Worm (Caenorhabditis elegans): Measurements from ENCODE around the gene Y38H6C.4.

Y38H6C.4 gene

DNA sequence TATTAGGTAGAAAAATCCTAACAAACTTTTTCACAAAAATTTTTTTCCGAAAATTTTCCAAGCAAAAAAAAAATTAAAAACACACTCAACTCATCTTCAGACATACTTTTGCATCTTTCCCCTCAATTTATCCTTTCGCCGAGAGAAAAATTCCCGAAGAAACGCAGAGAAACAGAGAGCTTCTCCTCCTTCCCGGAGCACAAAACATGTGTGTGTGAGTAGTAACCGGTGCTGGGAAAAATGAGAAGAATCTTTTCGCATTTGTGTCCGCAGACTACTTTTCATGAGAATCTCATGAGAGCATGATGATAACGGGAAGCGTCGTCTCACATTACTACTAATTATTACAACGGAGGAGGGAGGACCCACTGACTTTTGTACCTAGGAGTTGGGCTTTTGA lies 18.3 kb downstream of the Y38H6C.4 start:
- TF ChIP-seq unc-55 (GFP tag; optimal IDR thresholded peaks at IDR 0.05) = peak; percentile 16
- peak in 1 of 2 experiments; percentile 33 for TF ChIP-seq lsy-2 (tag; optimal IDR thresholded peaks at IDR 0.05)
- peak; percentile 51 for TF ChIP-seq nhr-129 (tag; optimal IDR thresholded peaks at IDR 0.05)
- TF ChIP-seq F13H6.1 (tag; optimal IDR thresholded peaks at IDR 0.05) = peak; percentile 57
- TF ChIP-seq mdl-1 (tag; optimal IDR thresholded peaks at IDR 0.05) = no peak
- peak; percentile 4 for TF ChIP-seq C34F6.9 (tag; optimal IDR thresholded peaks at IDR 0.05)

DNA sequence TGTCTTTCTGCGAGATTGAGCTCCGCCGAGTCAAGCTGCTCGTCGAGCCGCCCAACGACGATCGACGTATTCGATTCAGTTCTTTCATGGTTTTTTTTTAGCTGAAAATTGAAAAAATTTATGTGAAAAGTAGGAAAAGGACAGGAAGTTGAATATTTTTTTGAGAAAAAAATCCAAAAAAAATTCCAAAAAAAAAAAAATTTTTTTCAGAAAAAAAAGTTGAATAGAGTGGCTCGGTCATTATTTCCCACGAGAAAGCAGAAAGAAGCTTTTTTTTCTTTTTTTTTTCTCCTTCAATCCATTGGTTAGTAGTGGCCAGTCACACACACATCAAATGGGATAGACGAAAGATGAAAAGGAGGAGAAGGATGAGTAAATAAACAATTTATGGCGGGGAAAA lies 19.6 kb downstream of the Y38H6C.4 start, which contains the start of gene dhcr-7:
Gene dhcr-7, minus strand, starts transcription at position 101 of the 400 bp plus-strand sequence.
- TF ChIP-seq unc-39 (tag; optimal IDR thresholded peaks at IDR 0.05) (no peak), ztf-11 (tag; optimal IDR thresholded peaks at IDR 0.05) (no peak), lin-11 (tag; optimal IDR thresholded peaks at IDR 0.05) (no peak), fos-1 (tag; optimal IDR thresholded peaks at IDR 0.05) (no peak), nhr-25 (tag; optimal IDR thresholded peaks at IDR 0.05) (no peak), ceh-82 (tag; optimal IDR thresholded peaks at IDR 0.05) (no peak), ZK546.5 (tag; optimal IDR thresholded peaks at IDR 0.05) (no peak), nhr-129 (tag; optimal IDR thresholded peaks at IDR 0.05) (no peak), peb-1 (tag; optimal IDR thresholded peaks at IDR 0.05) (no peak), ceh-16 (tag; optimal IDR thresholded peaks at IDR 0.05) (no peak), alr-1 (tag; optimal IDR thresholded peaks at IDR 0.05) (no peak), lin-39 (tag; optimal IDR thresholded peaks at IDR 0.05) (no peak), unc-62 (GFP tag; optimal IDR thresholded peaks at IDR 0.05) (no peak), ztf-1 (GFP tag; conservative IDR thresholded peaks at IDR 0.05) (no peak), nhr-21 (tag; optimal IDR thresholded peaks at IDR 0.05) (no peak), R02D3.7 (tag; optimal IDR thresholded peaks at IDR 0.05) (no peak)

DNA sequence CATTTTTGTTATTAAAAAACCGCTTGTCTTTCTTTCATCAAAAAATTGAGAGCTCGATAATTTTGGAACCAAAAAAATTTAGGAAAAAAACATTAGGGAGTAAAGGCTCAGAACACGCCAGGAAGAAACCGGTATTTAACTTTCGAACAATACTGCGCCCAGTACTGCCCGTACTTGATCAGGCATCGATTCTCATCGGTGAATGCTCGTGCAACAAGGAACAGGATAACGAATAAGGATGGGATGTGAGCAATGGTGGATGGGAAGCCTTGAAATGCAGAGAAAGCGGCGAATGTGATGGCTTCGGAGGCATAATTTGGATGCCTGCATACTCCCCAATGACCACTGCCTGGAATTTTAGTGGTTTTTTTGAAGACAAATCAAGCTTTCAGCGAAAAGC lies 24.1 kb downstream of the Y38H6C.4 start:
- TF ChIP-seq sma-3 (GFP tag; optimal IDR thresholded peaks at IDR 0.05) = no peak
- TF ChIP-seq nhr-6 (tag; optimal IDR thresholded peaks at IDR 0.05) = no peak
- TF ChIP-seq ztf-4 (tag; optimal IDR thresholded peaks at IDR 0.05) = no peak
- no peak for TF ChIP-seq gmeb-1 (tag; optimal IDR thresholded peaks at IDR 0.05)
- TF ChIP-seq nhr-237 (tag; optimal IDR thresholded peaks at IDR 0.05) = no peak
- no peak for TF ChIP-seq ztf-11 (tag; optimal IDR thresholded peaks at IDR 0.05)
- no peak for TF ChIP-seq nhr-23 (tag; optimal IDR thresholded peaks at IDR 0.05)
- no peak for TF ChIP-seq blmp-1 (tag; optimal IDR thresholded peaks at IDR 0.05; ENCODE audit: insufficient read depth)
- no peak for TF ChIP-seq nhr-12 (tag; optimal IDR thresholded peaks at IDR 0.05)
- no peak for TF ChIP-seq ceh-82 (tag; optimal IDR thresholded peaks at IDR 0.05)
- no peak for TF ChIP-seq lin-11 (tag; optimal IDR thresholded peaks at IDR 0.05)
- TF ChIP-seq nhr-129 (tag; optimal IDR thresholded peaks at IDR 0.05) = no peak
- no peak for TF ChIP-seq mab-5 (tag; optimal IDR thresholded peaks at IDR 0.05)
- no peak for TF ChIP-seq dmd-4 (tag; optimal IDR thresholded peaks at IDR 0.05)

DNA sequence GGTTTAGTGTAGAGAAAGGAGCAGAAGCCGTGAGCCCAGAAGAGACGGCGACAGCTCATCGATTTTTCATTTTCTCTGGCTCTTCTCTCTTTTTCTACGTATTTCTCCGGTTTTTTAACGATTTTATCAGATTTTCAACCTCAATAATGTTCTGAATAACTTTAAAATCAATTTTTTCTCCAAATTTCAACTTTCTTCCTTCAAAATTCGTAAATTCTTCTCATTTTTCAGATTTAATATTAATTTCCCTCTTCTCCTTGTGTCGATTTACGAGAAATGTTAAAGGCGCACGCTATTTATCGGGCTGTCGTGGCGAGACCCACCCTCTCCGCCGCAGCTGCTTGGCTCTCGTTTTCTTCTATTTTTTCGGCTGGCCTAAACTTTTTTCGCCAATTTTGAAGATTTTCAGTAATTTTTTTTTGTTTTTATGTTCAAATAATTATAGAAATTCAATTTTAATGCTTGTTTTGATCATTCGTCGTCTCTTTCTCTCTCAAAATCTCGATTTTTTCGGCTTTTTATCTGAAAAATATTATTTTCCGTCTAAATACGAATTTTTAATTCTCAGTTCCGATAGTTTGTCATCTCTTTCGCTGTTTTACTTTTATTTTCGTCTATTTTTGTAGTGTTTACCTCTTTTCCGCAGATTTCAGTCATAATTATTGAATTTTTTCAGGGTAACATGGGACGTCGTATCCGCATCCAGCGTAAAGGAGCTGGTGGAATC lies 25.7 kb downstream of the Y38H6C.4 start, which contains the start of the genes calf-1 and rpl-2:
Gene calf-1, minus strand, starts transcription at position 77 of the 727 bp plus-strand sequence.
Gene rpl-2, plus strand, starts transcription at position 677 of the 727 bp plus-strand sequence.
- peak; percentile 52 for TF ChIP-seq lin-13 (GFP tag; optimal IDR thresholded peaks at IDR 0.05)
- peak; percentile 69 for TF ChIP-seq R02D3.7 (tag; optimal IDR thresholded peaks at IDR 0.05)
- TF ChIP-seq sem-4 (tag; optimal IDR thresholded peaks at IDR 0.05) = peak; percentile 46
- TF ChIP-seq sma-9 (GFP tag; optimal IDR thresholded peaks at IDR 0.05) = no peak
- no peak for TF ChIP-seq sma-9 (tag; optimal IDR thresholded peaks at IDR 0.05)
- peak in 1 of 2 experiments; percentile 83 for TF ChIP-seq lsy-2 (tag; optimal IDR thresholded peaks at IDR 0.05)
- TF ChIP-seq sma-3 (GFP tag; optimal IDR thresholded peaks at IDR 0.05) = peak; percentile 9
- TF ChIP-seq nhr-237 (tag; optimal IDR thresholded peaks at IDR 0.05) = no peak
- no peak for TF ChIP-seq nhr-6 (tag; optimal IDR thresholded peaks at IDR 0.05)
- TF ChIP-seq nhr-77 (tag; optimal IDR thresholded peaks at IDR 0.05) = no peak
- peak; percentile 78 for TF ChIP-seq C34F6.9 (tag; optimal IDR thresholded peaks at IDR 0.05)
- TF ChIP-seq gmeb-1 (tag; optimal IDR thresholded peaks at IDR 0.05) = peak; percentile 67
- TF ChIP-seq ceh-82 (tag; optimal IDR thresholded peaks at IDR 0.05) = no peak
- TF ChIP-seq egl-27 (tag; optimal IDR thresholded peaks at IDR 0.05) = no peak
- no peak for TF ChIP-seq dmd-4 (tag; optimal IDR thresholded peaks at IDR 0.05)
- peak; percentile 45 for TF ChIP-seq nhr-25 (tag; optimal IDR thresholded peaks at IDR 0.05)
- TF ChIP-seq F13H6.1 (tag; optimal IDR thresholded peaks at IDR 0.05) = peak; percentile 45
- TF ChIP-seq alr-1 (tag; optimal IDR thresholded peaks at IDR 0.05) = no peak
- peak; percentile 48 for TF ChIP-seq nhr-129 (tag; optimal IDR thresholded peaks at IDR 0.05)
- TF ChIP-seq ztf-4 (tag; optimal IDR thresholded peaks at IDR 0.05) = no peak
- no peak for TF ChIP-seq ztf-11 (tag; optimal IDR thresholded peaks at IDR 0.05)
- TF ChIP-seq nhr-12 (tag; optimal IDR thresholded peaks at IDR 0.05) = no peak
- no peak for TF ChIP-seq nhr-23 (tag; optimal IDR thresholded peaks at IDR 0.05)
- no peak for TF ChIP-seq fos-1 (tag; optimal IDR thresholded peaks at IDR 0.05)
- peak; percentile 24 for TF ChIP-seq lin-11 (tag; optimal IDR thresholded peaks at IDR 0.05)
- TF ChIP-seq elt-3 (tag; optimal IDR thresholded peaks at IDR 0.05) = no peak
- no peak for TF ChIP-seq ceh-16 (tag; optimal IDR thresholded peaks at IDR 0.05)
- TF ChIP-seq unc-55 (GFP tag; optimal IDR thresholded peaks at IDR 0.05) = peak; percentile 74

All from whole organism, L2 larva.